Worm (Caenorhabditis elegans) whole organism, L4 larva: ENCODE data around the gene W03B1.3.
"Not testable (repeated sequence)": the region's sequence is repeated elsewhere in the genome, so short reads cannot be mapped to it uniquely, and the experiment has no call there.

Source experiments
- F37D6.2 ChIP-seq: sonication (generic microtip); optimal IDR thresholded peaks from 2 replicates; lab custom pipeline; 2016; ENCODE audit warnings: mild to moderate bottlenecking, missing genetic modification characterization, missing compliant biosample characterization
- F44E2.7 ChIP-seq: fragments of 200-800 bp; sonication (Bioruptor generic); IDR thresholded peaks from 2 replicates; pipeline ENCODE4 v2.1.2; 2022; ENCODE audit warnings: missing genetic modification characterization, missing compliant biosample characterization
- Y48G9A.11 ChIP-seq: fragments of 200-800 bp; sonication (Bioruptor generic); IDR thresholded peaks from 2 replicates; pipeline ENCODE4 v1.3.6; 2022; ENCODE audit warnings: missing genetic modification reagents, missing genetic modification characterization, missing compliant biosample characterization
- aha-1 ChIP-seq: fragments of 150-350 bp; peaks from one replicate; lab custom pipeline; 2014; ENCODE audit warnings: missing biosample characterization, missing genetic modification characterization
- ceh-28 ChIP-seq: fragments of 150-350 bp; optimal IDR thresholded peaks from 2 replicates; lab custom pipeline; 2014; ENCODE audit warnings: missing biosample characterization, missing genetic modification reagents, missing genetic modification characterization
- cey-2 ChIP-seq: sonication (generic microtip); optimal IDR thresholded peaks from 3 replicates; lab custom pipeline; 2017; ENCODE audit warnings: missing genetic modification characterization, mild to moderate bottlenecking, missing compliant biosample characterization, antibody characterized with exemption, borderline replicate concordance; ENCODE audit not compliant: insufficient read depth
- daf-16 ChIP-seq, 3 experiments: sonication (generic microtip); optimal IDR thresholded peaks; 2 replicates each; lab custom pipeline; 2016 to 2017; ENCODE audit warnings: missing genetic modification characterization in 3 of 3, missing genetic modification reagents in 3 of 3, mild to moderate bottlenecking in 2 of 3, missing compliant biosample characterization in 2 of 3, missing biosample characterization in 1 of 3, moderate library complexity in 1 of 3
- dmd-9 ChIP-seq: fragments of 200-800 bp; sonication (Bioruptor generic); IDR thresholded peaks from 2 replicates; pipeline ENCODE4 v1.3.6; 2022; ENCODE audit warnings: missing genetic modification reagents, missing genetic modification characterization, missing compliant biosample characterization
- dpl-1 ChIP-seq: fragments of 150-350 bp; optimal IDR thresholded peaks from 2 replicates; lab custom pipeline; 2014; ENCODE audit warnings: missing biosample characterization, missing genetic modification reagents, missing genetic modification characterization
- hmg-1.1 ChIP-seq: fragments of 200-800 bp; sonication (Bioruptor generic); IDR thresholded peaks from 2 replicates; pipeline ENCODE4 v1.3.6; 2022; ENCODE audit warnings: missing genetic modification reagents, missing genetic modification characterization, missing compliant biosample characterization
- jun-1 ChIP-seq: fragments of 150-350 bp; optimal IDR thresholded peaks from 2 replicates; lab custom pipeline; 2014; ENCODE audit warnings: missing biosample characterization, missing genetic modification reagents, missing genetic modification characterization
- lin-13 ChIP-seq: fragments of 150-350 bp; optimal IDR thresholded peaks from 2 replicates; lab custom pipeline; 2014; ENCODE audit warnings: missing biosample characterization, missing genetic modification reagents, missing genetic modification characterization
- lin-38 ChIP-seq: fragments of 200-800 bp; sonication (Bioruptor generic); IDR thresholded peaks from 2 replicates; pipeline ENCODE4 v1.3.6; 2022; ENCODE audit warnings: missing genetic modification reagents, missing genetic modification characterization, missing compliant biosample characterization
- lir-3 ChIP-seq: sonication (generic microtip); optimal IDR thresholded peaks from 2 replicates; lab custom pipeline; 2016; ENCODE audit warnings: mild to moderate bottlenecking, missing genetic modification characterization, missing compliant biosample characterization
- lsy-2 ChIP-seq, 2 experiments: fragments of 150-350 bp in 1 of 2; sonication (generic microtip) in 1 of 2; optimal IDR thresholded peaks; 2 replicates each; lab custom pipeline; 2014 to 2017; ENCODE audit warnings: missing biosample characterization in 2 of 2, missing genetic modification characterization in 2 of 2
- madf-5 ChIP-seq, 2 experiments: fragments of 200-800 bp; sonication (Bioruptor generic); IDR thresholded peaks; 2 replicates each; pipeline ENCODE4 v1.3.6; 2022; ENCODE audit warnings: missing compliant biosample characterization in 2 of 2, missing genetic modification characterization in 2 of 2
- nhr-111 ChIP-seq: fragments of 200-800 bp; sonication (Bioruptor generic); optimal IDR thresholded peaks from 2 replicates; lab custom pipeline; 2018; ENCODE audit warnings: mild to moderate bottlenecking, missing genetic modification characterization, missing compliant biosample characterization
- nhr-28 ChIP-seq: fragments of 150-350 bp; optimal IDR thresholded peaks from 2 replicates; lab custom pipeline; 2014; ENCODE audit warnings: missing biosample characterization, missing genetic modification characterization
- nhr-76 ChIP-seq: fragments of 150-350 bp; optimal IDR thresholded peaks from 2 replicates; lab custom pipeline; 2014; ENCODE audit warnings: missing biosample characterization, missing genetic modification characterization
- pha-4 ChIP-seq, 2 experiments: fragments of 150-350 bp in 1 of 2; fragments of 200-800 bp in 1 of 2; sonication (Bioruptor generic) in 1 of 2; IDR thresholded peaks in 1 of 2; optimal IDR thresholded peaks in 1 of 2; 2 replicates each; pipeline versions ENCODE4 v1.3.6 to Lab custom; 2014 to 2022; ENCODE audit warnings: missing genetic modification characterization in 2 of 2, missing genetic modification reagents in 2 of 2, missing biosample characterization in 1 of 2, missing compliant biosample characterization in 1 of 2
- php-3 ChIP-seq: fragments of 200-800 bp; sonication (Bioruptor generic); IDR thresholded peaks from 2 replicates; pipeline ENCODE4 v1.3.6; 2022; ENCODE audit warnings: missing genetic modification reagents, missing genetic modification characterization, missing compliant biosample characterization
- pqm-1 ChIP-seq: sonication (generic microtip); optimal IDR thresholded peaks from 2 replicates; lab custom pipeline; 2017; ENCODE audit warnings: missing biosample characterization, missing genetic modification characterization
- set-16 ChIP-seq: fragments of 200-800 bp; sonication (Bioruptor generic); IDR thresholded peaks from 2 replicates; pipeline ENCODE4 v1.3.6; 2022; ENCODE audit warnings: missing genetic modification reagents, missing genetic modification characterization, missing compliant biosample characterization
- skn-1 ChIP-seq: fragments of 150-350 bp; optimal IDR thresholded peaks from 2 replicates; lab custom pipeline; 2014; ENCODE audit warnings: missing biosample characterization, missing genetic modification characterization
- snpc-1.2 ChIP-seq: fragments of 200-800 bp; sonication (Bioruptor generic); IDR thresholded peaks from 2 replicates; pipeline ENCODE4 v1.3.6; 2022; ENCODE audit warnings: missing genetic modification reagents, missing genetic modification characterization, missing compliant biosample characterization
- zip-2 ChIP-seq: fragments of 150-350 bp; optimal IDR thresholded peaks from 2 replicates; lab custom pipeline; 2014; ENCODE audit warnings: missing biosample characterization, missing genetic modification characterization
- ztf-7 ChIP-seq: fragments of 150-350 bp; optimal IDR thresholded peaks from 2 replicates; lab custom pipeline; 2014; ENCODE audit warnings: missing biosample characterization, missing genetic modification characterization

W03B1.3 gene

DNA sequence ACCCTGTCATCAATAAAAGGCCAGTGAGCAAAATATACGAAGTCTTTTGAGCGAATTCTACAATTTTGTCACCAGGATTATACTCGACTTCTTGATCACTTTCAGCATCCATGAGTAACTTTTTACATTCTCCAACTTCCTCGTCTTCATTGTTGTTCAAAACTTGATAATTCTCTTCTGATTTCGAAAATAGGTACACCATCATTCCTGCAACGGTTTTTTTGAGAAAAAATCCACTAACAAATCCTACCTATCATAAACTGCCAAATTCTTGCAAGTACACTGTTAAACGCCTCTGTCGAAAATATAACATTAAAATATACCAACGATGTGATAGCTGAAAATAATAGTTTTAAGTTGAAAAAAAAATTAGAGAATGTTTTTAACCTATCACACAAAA, 8.8 kb upstream of the W03B1.3 start:
- TF ChIP-seq skn-1, result no peak
- peak; percentile 83 for TF ChIP-seq aha-1 (tag; lab: Kevin White, UChicago)
- TF ChIP-seq, all 104 proteins: peak for 1

ce11 chrIV:4338217-4338616, 2.2 kb upstream of the W03B1.3 start:
- TF ChIP-seq Y48G9A.11, result no peak
- TF ChIP-seq nhr-111 (GFP tag; lab: Kevin White, UChicago), result no peak
- TF ChIP-seq hmg-1.1 (GFP tag; lab: Robert Waterston, UW), result no peak
- TF ChIP-seq php-3, result no peak
- no peak for TF ChIP-seq madf-5 (GFP tag; IDR thresholded peaks at IDR 0.05; lab: Robert Waterston, UW)
- TF ChIP-seq lir-3 (tag; lab: Kevin White, UChicago), result no peak
- TF ChIP-seq lsy-2 (tag; optimal IDR thresholded peaks at IDR 0.05; lab: Kevin White, UChicago), result no peak
- TF ChIP-seq nhr-76 (tag; lab: Kevin White, UChicago), result no peak
- no peak for TF ChIP-seq skn-1
- TF ChIP-seq lin-13 (GFP tag; lab: Kevin White, UChicago), result no peak
- TF ChIP-seq pqm-1, result no peak

DNA sequence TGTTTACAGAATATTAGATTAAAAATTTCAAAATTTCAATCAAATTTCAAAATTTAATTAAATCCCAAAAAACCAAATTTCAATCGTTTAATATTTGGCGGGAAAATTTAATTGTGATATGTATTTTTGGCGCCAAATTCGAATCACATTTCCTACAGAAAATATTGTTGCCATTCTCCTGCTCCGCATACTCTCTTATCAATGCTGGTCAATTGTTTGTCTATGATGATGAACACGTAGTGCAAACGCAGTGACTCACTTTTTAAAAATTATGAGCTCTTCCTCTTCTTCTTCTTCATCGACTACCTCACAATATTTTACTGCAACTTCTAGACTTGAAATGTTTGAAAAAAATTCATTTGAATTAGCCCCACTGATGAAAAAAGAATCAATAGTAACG, 9.6 kb downstream of the W03B1.3 start, which contains the start of gene trpl-2:
Gene trpl-2, plus strand, starts transcription at position 210 of the 400 bp plus-strand sequence.
- TF ChIP-seq aha-1 (tag; lab: Kevin White, UChicago), result peak; percentile 44
- peak; percentile 9 for TF ChIP-seq dpl-1 (GFP tag; lab: Kevin White, UChicago)
- TF ChIP-seq daf-16 (GFP tag; optimal IDR thresholded peaks at IDR 0.05; lab: Kevin White, UChicago), result no peak
- TF ChIP-seq daf-16 (tag; optimal IDR thresholded peaks at IDR 0.05; lab: Kevin White, UChicago), result peak; percentile 48
- TF ChIP-seq pqm-1, result peak; percentile 33
- TF ChIP-seq jun-1 (tag; lab: Kevin White, UChicago), result no peak
- TF ChIP-seq nhr-28, result peak; percentile 71
- TF ChIP-seq dmd-9 (GFP tag; lab: Robert Waterston, UW), result no peak

- no peak for TF ChIP-seq ztf-7
- TF ChIP-seq skn-1, result no peak
- peak; percentile 93 for TF ChIP-seq ceh-28 (tag; lab: Kevin White, UChicago)
- 0 out of 2 replicates have a peak, but pooled peaks have one; percentile 8 for TF ChIP-seq snpc-1.2
- 0 out of 2 replicates have a peak, but pooled peaks have one; percentile 11 for TF ChIP-seq lin-38 (GFP tag; lab: Robert Waterston, UW)
- TF ChIP-seq F44E2.7, result 0 out of 2 replicates have a peak, but pooled peaks have one; percentile 14
- TF ChIP-seq cey-2, result no peak
- TF ChIP-seq lin-13 (GFP tag; lab: Kevin White, UChicago), result no peak
- TF ChIP-seq F37D6.2 (tag; lab: Kevin White, UChicago), result no peak
These were observed 16.6 kb downstream of the W03B1.3 start for ce11 chrIV:4319473-4319872.

DNA sequence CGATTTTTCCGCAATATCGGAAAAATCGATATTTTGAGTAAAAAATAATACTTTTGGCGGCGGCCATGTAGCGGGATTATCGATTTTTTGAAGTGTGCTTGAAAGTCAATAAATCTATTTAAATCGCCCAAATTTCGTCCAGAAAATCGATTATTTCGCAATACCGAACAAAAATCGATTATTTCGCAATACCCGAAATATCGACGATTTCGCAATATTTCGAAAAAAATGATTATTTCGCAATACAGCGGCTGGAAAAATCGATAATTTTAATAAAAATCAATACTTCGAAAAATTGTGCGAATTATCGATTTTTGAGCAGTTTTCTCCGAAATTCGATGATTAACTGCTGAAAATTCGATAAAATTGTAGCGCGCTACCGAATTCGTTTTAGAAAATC, 18.0 kb downstream of the W03B1.3 start:
- TF ChIP-seq snpc-1.2, result no peak
- peak; percentile 43 for TF ChIP-seq ceh-28 (tag; lab: Kevin White, UChicago)

DNA sequence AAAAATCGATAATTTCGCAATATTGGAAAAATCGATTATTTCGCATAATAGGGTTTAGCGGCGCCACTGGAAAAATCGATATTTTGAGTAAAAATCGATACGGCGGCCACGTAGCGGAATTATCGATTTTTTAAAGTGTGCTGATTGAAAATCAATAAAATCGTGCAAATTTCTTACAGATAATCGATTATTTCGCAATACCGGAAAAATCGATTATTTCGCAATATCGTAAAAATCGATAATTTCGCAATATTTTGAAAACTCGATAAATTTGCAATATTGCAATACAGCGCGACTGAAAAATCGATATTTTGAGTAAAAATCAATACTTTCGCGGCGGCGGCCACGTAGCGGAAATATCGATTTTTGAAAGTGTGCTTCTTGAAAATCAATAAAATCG, 18.4 kb downstream of the W03B1.3 start:
- TF ChIP-seq ceh-28 (tag; lab: Kevin White, UChicago) (peak; percentile 95), nhr-76 (tag; lab: Kevin White, UChicago) (no peak)

DNA sequence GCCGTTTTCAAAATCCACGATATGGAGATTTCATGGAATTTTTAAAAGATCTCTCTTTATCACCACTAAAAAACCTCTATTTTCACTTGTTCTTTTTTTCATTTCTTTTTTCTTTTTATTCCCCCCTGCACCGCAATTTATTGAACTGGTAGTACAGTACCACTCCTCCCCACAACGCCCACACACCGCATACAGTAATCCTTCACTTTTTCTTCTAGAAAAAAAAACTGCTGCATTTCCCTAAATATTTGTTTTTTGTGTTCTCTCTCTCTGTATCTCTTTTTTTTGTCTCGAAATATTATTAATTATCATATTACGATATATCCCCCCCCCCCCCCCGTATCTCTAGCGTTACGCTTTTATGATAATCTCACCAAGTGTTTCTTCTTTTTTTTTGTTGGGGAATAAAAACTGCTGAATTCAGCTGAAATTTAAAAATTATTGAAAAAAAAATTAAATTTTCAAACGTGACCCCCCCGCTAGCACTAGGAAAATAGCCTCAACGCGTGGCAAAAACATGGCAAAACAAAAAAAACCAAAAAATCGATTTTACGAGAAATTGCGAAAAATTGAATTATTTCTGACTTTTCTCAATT, 19.1 kb downstream of the W03B1.3 start, which contains the start of gene Y24D9B.1:
Gene Y24D9B.1, plus strand, starts transcription at position 546 of the 596 bp plus-strand sequence.
- TF ChIP-seq F44E2.7 (no peak), lin-38 (GFP tag; lab: Robert Waterston, UW) (peak; percentile 27), zip-2 (no peak)
- TF ChIP-seq, all 104 proteins: peak for 1

DNA sequence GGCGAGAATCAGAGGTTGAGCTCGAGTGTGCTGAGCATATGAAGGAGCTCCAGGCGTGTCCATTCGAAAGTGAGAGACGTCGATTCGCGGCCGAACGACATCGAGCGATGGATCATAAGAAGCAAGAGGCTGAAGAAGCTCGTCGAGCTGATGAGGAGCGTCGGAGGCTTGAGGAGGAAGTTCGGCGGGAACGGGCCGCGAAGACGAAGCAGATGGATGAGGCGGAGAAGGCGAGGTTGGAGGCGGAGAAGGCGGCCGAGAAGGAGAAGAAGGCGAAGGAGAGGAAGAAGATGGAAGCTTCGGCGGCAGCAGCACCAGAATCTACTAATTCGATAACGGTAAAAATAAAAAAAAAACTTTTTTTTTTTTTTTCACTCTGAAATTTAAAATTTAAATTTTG, 22.9 kb downstream of the W03B1.3 start:
- TF ChIP-seq pha-4 (GFP tag; IDR thresholded peaks at IDR 0.05; lab: Robert Waterston, UW) (0 out of 2 replicates have a peak, but pooled peaks have one; percentile 23), set-16 (GFP tag; lab: Robert Waterston, UW) (peak; percentile 93)
- not testable (repeated sequence) for TF ChIP-seq pha-4 (tag; optimal IDR thresholded peaks at IDR 0.05; lab: Kevin White, UChicago)
- TF ChIP-seq, all 104 proteins: peak for 2; not testable (repeated sequence) for 102
